Fruit fly (Drosophila melanogaster): ENCODE data around the gene CG32071.

Gene CG32071

dm6 chr3L:11119396-11119900 is 15.8 kb upstream of the CG32071 start (continued):
- TF ChIP-seq HHEX (GFP tag; optimal IDR thresholded peaks at IDR 0.05) (no peak), Aef1 (GFP tag; IDR thresholded peaks at IDR 0.05) (no peak), Xrp1 (GFP tag; IDR thresholded peaks at IDR 0.05) (no peak), CG8388 (GFP tag; optimal IDR thresholded peaks at IDR 0.05) (no peak), dati (GFP tag; IDR thresholded peaks at IDR 0.05) (no peak), abd-A (tag; optimal IDR thresholded peaks at IDR 0.05) (no peak), CG10543 (GFP tag; optimal IDR thresholded peaks at IDR 0.05) (no peak), CG30431 (GFP tag; optimal IDR thresholded peaks at IDR 0.05) (no peak), fd102C (GFP tag; optimal IDR thresholded peaks at IDR 0.05) (no peak), nmo (GFP tag; optimal IDR thresholded peaks at IDR 0.05) (no peak), CG10366 (GFP tag; IDR thresholded peaks at IDR 0.05) (peak; percentile 43; the same call in 1 of the 2 replicates), grau (tag; optimal IDR thresholded peaks at IDR 0.05) (peak; percentile 5), CG3163 (GFP tag; optimal IDR thresholded peaks at IDR 0.05) (no peak), CG2678 (tag; optimal IDR thresholded peaks at IDR 0.05) (no peak), wdn (GFP tag; IDR thresholded peaks at IDR 0.05) (0 out of 2 replicates have a peak, but pooled peaks have one; percentile 14), CG12104 (GFP tag; optimal IDR thresholded peaks at IDR 0.05) (no peak), Oli (tag; optimal IDR thresholded peaks at IDR 0.05) (no peak), Bteb2 (GFP tag; optimal IDR thresholded peaks at IDR 0.05) (no peak), CG8281 (tag; optimal IDR thresholded peaks at IDR 0.05) (no peak), bbx (GFP tag; IDR thresholded peaks at IDR 0.05; ENCODE audit: partially characterized antibody) (peak; percentile 49), CG5953 (GFP tag; IDR thresholded peaks at IDR 0.05) (no peak), CG17328 (GFP tag; IDR thresholded peaks at IDR 0.05) (no peak), CG31365 (tag; optimal IDR thresholded peaks at IDR 0.05) (no peak), NK7.1 (GFP tag; optimal IDR thresholded peaks at IDR 0.05) (no peak), tin (GFP tag; optimal IDR thresholded peaks at IDR 0.05) (no peak), CG7963 (GFP tag; IDR thresholded peaks at IDR 0.05; ENCODE audit: partially characterized antibody) (no peak), dmrt11E (tag; optimal IDR thresholded peaks at IDR 0.05) (no peak), Gug (GFP tag; IDR thresholded peaks at IDR 0.05) (peak; percentile 40; the same call in 1 of the 4 replicates), lov (optimal IDR thresholded peaks at IDR 0.05) (no peak), lov (GFP tag; IDR thresholded peaks at IDR 0.05) (peak; percentile 35; the same call in 1 of the 3 replicates), gsb-n (tag; optimal IDR thresholded peaks at IDR 0.05) (no peak), grn (GFP tag; optimal IDR thresholded peaks at IDR 0.05) (no peak), CG4328 (GFP tag; optimal IDR thresholded peaks at IDR 0.05) (no peak), sr (GFP tag; IDR thresholded peaks at IDR 0.05) (no peak), Usf (GFP tag; optimal IDR thresholded peaks at IDR 0.05) (no peak), CG15011 (GFP tag; optimal IDR thresholded peaks at IDR 0.05) (no peak), croc (GFP tag; conservative IDR thresholded peaks at IDR 0.05) (no peak), CG14667 (GFP tag; IDR thresholded peaks at IDR 0.05) (no peak), CG43689 (GFP tag; IDR thresholded peaks at IDR 0.05) (no peak), CG15514 (GFP tag; optimal IDR thresholded peaks at IDR 0.05) (no peak), da (GFP tag; optimal IDR thresholded peaks at IDR 0.05) (no peak), Ada2b (GFP tag; IDR thresholded peaks at IDR 0.05) (no peak), Chrac-16 (GFP tag; optimal IDR thresholded peaks at IDR 0.05) (no peak), hkb (optimal IDR thresholded peaks at IDR 0.05) (no peak), hkb (GFP tag; IDR thresholded peaks at IDR 0.05) (peak; percentile 6; the same call in 1 of the 2 replicates), CG13123 (GFP tag; optimal IDR thresholded peaks at IDR 0.05) (no peak), CG1529 (GFP tag; optimal IDR thresholded peaks at IDR 0.05) (no peak), CG17186 (GFP tag; optimal IDR thresholded peaks at IDR 0.05) (no peak), H15 (GFP tag; IDR thresholded peaks at IDR 0.05) (no peak), CG17385 (GFP tag; optimal IDR thresholded peaks at IDR 0.05) (no peak), CG3838 (GFP tag; optimal IDR thresholded peaks at IDR 0.05) (no peak), tgo (GFP tag; IDR thresholded peaks at IDR 0.05) (peak; percentile 23; the same call in 1 of the 3 replicates)

All from whole organism, embryonic.